Worm (Caenorhabditis elegans): ENCODE measurements around the gene F18E9.8.

Gene F18E9.8

ce11 chrX:8602722-8603427, 21.5 kb upstream of the F18E9.8 start:
- TF ChIP-seq cebp-2 (GFP tag; IDR thresholded peaks at IDR 0.05), result 0 out of 2 replicates have a peak, but pooled peaks have one; percentile 26
- no peak for TF ChIP-seq F57A8.1 (GFP tag; optimal IDR thresholded peaks at IDR 0.05)

DNA sequence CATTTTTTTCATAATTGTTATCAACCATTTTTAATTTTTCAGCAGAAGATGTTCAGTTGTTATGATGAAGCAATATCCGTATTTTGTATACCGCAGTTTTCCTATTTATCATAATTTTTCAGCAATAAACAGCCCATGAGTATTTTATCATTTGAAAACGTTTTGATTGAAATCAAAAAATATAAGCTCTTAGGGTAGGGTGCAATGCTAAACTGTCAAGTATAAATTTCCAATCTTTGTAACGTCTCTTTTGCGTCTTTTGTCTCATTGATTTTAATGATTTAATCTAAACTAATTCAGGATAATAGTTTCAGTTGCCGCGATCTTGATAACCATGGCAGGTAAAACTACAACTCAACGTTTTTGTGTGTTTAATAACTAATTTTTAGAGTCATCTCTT, 19.9 kb upstream of the F18E9.8 start, which contains the start of gene F18E9.1:
F18E9.1 (plus strand) TSS at position 301 of the 400 bp plus-strand sequence.
- TF ChIP-seq ceh-91 (GFP tag; IDR thresholded peaks at IDR 0.05), result no peak
- no peak for TF ChIP-seq ztf-22 (GFP tag; optimal IDR thresholded peaks at IDR 0.05)
- TF ChIP-seq efl-1 (GFP tag; optimal IDR thresholded peaks at IDR 0.05), result no peak
- no peak for TF ChIP-seq mes-4 (tag; optimal IDR thresholded peaks at IDR 0.05)
- no peak for TF ChIP-seq nfyb-1 (GFP tag; IDR thresholded peaks at IDR 0.05)
- TF ChIP-seq nhr-90 (tag; optimal IDR thresholded peaks at IDR 0.05), result no peak
- TF ChIP-seq lin-26 (GFP tag; IDR thresholded peaks at IDR 0.05), result no peak

DNA sequence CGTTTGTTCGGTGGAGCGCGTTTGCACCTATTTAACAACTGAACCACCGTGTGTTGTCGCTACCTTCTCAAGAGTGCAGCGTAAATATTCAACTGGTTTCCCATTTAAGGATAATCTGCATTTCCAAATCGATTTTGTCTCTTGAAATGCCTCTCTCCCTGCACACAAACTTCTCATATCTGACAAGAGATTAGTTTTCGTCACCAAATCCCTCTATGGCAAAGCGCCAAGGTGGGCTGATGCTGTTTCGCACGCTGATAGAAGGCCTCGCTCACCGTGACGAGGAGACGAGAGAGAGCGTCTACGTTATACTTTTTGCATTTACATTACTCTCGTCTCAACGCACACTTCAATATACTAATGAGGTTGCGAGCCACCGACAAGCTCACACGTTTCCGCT, 18.4 kb upstream of the F18E9.8 start:
- TF ChIP-seq F52B5.7 (tag; optimal IDR thresholded peaks at IDR 0.05), result no peak
- TF ChIP-seq ama-1 (optimal IDR thresholded peaks at IDR 0.05), result no peak
- TF ChIP-seq ama-1 (GFP tag; optimal IDR thresholded peaks at IDR 0.05), result no peak
- no peak for TF ChIP-seq snpc-1.3 (tag; optimal IDR thresholded peaks at IDR 0.05; ENCODE audit: insufficient read depth)
- no peak for TF ChIP-seq let-607 (tag; optimal IDR thresholded peaks at IDR 0.05)
- no peak for TF ChIP-seq nhr-120 (GFP tag; IDR thresholded peaks at IDR 0.05)
- TF ChIP-seq F57A8.1 (GFP tag; optimal IDR thresholded peaks at IDR 0.05), result no peak
- no peak for TF ChIP-seq Y95B8A.8 (GFP tag; IDR thresholded peaks at IDR 0.05)
- no peak for TF ChIP-seq hmg-20 (GFP tag; IDR thresholded peaks at IDR 0.05)
- TF ChIP-seq cebp-2 (GFP tag; IDR thresholded peaks at IDR 0.05), result no peak
- TF ChIP-seq ceh-91 (GFP tag; IDR thresholded peaks at IDR 0.05), result no peak
- TF ChIP-seq ztf-3 (GFP tag; optimal IDR thresholded peaks at IDR 0.05), result no peak

DNA sequence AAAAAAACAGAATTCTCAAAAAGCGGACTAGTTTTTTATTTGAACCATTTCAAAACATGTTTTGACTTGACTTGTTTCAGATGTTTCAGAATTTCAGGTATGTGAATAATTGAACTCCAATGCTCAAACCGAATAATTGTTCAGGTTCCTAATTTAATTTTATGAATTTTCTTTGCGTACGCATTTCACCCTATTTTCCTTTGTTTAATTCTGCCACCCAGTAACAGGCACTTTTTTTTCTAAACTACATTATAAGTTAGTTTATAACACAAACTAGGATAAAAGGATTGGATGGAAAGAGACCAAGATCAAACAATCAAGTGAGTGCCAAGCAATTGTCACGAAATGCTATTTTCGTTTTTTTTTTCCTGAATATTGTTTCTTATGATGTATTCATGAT, 17.1 kb upstream of the F18E9.8 start:
- TF ChIP-seq ccch-3 (GFP tag; optimal IDR thresholded peaks at IDR 0.05), result no peak
- no peak for TF ChIP-seq nfyb-1 (GFP tag; IDR thresholded peaks at IDR 0.05)
- TF ChIP-seq mes-4 (tag; optimal IDR thresholded peaks at IDR 0.05), result no peak
- TF ChIP-seq mel-28 (tag; optimal IDR thresholded peaks at IDR 0.05; ENCODE audit: borderline replicate concordance), result no peak
- no peak for TF ChIP-seq ceh-91 (GFP tag; IDR thresholded peaks at IDR 0.05)
- no peak for TF ChIP-seq mcd-1 (GFP tag; IDR thresholded peaks at IDR 0.05)
- no peak for TF ChIP-seq ceh-27 (GFP tag; optimal IDR thresholded peaks at IDR 0.05)
- no peak for TF ChIP-seq attf-3 (GFP tag; conservative IDR thresholded peaks at IDR 0.05)

DNA sequence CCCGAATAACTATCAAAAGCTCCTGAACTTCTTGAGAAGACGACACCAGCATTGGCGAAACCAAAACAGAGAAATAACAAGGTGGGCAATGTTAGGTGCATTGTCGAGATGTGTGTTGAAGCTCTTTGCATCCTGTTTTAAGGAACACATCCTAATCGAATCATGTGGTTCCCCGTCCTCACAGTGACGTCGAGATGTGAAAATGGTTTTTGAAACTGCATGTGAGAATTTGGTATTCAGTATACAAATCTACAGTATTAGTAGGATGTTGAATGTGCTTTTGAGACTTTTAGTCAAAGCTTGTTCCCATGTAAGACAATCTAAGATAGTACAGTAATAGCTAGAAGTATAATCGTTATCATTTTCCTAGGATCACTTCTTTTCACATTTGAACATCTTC, 16.3 kb upstream of the F18E9.8 start, which contains the start of gene F18E9.7:
F18E9.7 (minus strand) TSS at position 101 of the 400 bp plus-strand sequence.
- TF ChIP-seq akir-1 (GFP tag; optimal IDR thresholded peaks at IDR 0.05) (no peak), attf-5 (GFP tag; optimal IDR thresholded peaks at IDR 0.05) (no peak), hmg-20 (GFP tag; IDR thresholded peaks at IDR 0.05) (no peak)

DNA sequence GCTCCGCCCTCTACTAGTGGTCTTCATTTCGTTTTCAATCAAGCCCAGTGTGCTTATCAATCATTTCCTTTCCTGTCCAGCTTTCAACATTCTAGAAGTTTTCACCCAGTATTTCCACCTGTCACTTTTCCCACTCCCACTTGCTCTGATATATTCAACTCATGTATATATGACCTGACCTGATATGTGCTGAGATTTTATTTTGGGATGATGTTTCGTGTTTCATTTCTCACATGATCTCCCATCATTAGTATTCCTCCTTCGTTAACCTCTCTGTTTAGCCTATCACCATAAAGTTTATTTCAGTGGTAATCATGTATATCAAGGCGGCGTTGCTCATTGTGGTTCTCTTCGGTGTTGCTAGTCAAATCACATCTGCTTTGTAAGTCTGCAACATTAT, 11.5 kb upstream of the F18E9.8 start, which contains the start of gene nlp-7:
nlp-7 (plus strand) TSS at position 301 of the 400 bp plus-strand sequence.
- TF ChIP-seq B0261.1 (tag; optimal IDR thresholded peaks at IDR 0.05), result no peak
- TF ChIP-seq ztf-3 (GFP tag; optimal IDR thresholded peaks at IDR 0.05), result no peak
- TF ChIP-seq ztf-28 (GFP tag; IDR thresholded peaks at IDR 0.05), result no peak
- TF ChIP-seq Y53F4B.3 (GFP tag; IDR thresholded peaks at IDR 0.05), result no peak
- TF ChIP-seq mxl-1 (tag; optimal IDR thresholded peaks at IDR 0.05), result no peak
- TF ChIP-seq B0019.2 (GFP tag; conservative IDR thresholded peaks at IDR 0.05), result no peak
- TF ChIP-seq nfya-2 (GFP tag; IDR thresholded peaks at IDR 0.05), result no peak
- no peak for TF ChIP-seq him-1 (tag; optimal IDR thresholded peaks at IDR 0.05)
- no peak for TF ChIP-seq F57C9.4 (tag; optimal IDR thresholded peaks at IDR 0.05)

All from whole organism, young adult.